Fruit fly (Drosophila melanogaster): ENCODE results near the gene GMF.

GMF gene

DNA sequence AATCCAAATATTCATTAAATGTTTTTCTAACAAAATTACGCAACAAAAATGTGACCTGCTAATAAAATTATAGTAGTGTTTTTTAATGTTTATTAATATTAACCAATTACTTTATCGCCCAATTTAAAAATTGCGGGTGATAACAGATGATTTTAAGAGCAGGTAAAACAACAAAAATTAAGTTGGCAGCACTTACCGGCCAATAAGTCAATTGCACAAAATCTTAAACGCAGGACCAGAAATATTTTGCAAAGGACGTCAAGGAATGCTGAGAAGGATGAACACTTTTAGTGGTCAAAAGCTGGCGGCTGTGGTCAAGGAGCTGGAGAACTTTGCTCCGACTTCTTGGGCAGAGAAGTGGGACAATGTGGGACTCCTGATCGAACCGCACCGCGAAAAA, 24.1 kb upstream of the GMF start, which contains the start of gene CG4278:
CG4278 (plus strand) TSS at position 178 of the 400 bp plus-strand sequence.
- TF ChIP-seq E2f2 (GFP tag; IDR thresholded peaks at IDR 0.05) (peak; percentile 89), MBD-R2 (GFP tag; IDR thresholded peaks at IDR 0.05) (peak; percentile 81), CG2875 (GFP tag; optimal IDR thresholded peaks at IDR 0.05) (no peak), trem (tag; optimal IDR thresholded peaks at IDR 0.05) (peak; percentile 99), CG10267 (tag; optimal IDR thresholded peaks at IDR 0.05) (peak; percentile 10), z (GFP tag; IDR thresholded peaks at IDR 0.05) (no peak), CG1603 (tag; optimal IDR thresholded peaks at IDR 0.05) (peak; percentile 42), CG17186 (GFP tag; optimal IDR thresholded peaks at IDR 0.05) (peak; percentile 2), Ets97D (GFP tag; optimal IDR thresholded peaks at IDR 0.05) (no peak), pzg (GFP tag; optimal IDR thresholded peaks at IDR 0.05) (peak; percentile 44), Gug (GFP tag; IDR thresholded peaks at IDR 0.05) (no peak), CG15479 (GFP tag; optimal IDR thresholded peaks at IDR 0.05) (peak; percentile 51), CG14710 (tag; optimal IDR thresholded peaks at IDR 0.05) (peak; percentile 29), Dp (GFP tag; optimal IDR thresholded peaks at IDR 0.05) (peak; percentile 87), Elba2 (GFP tag; optimal IDR thresholded peaks at IDR 0.05) (peak; percentile 95), crp (GFP tag; optimal IDR thresholded peaks at IDR 0.05) (peak; percentile 24 to 90), stwl (tag; optimal IDR thresholded peaks at IDR 0.05) (peak; percentile 45), MESR4 (GFP tag; optimal IDR thresholded peaks at IDR 0.05) (peak; percentile 25), CG30020 (tag; optimal IDR thresholded peaks at IDR 0.05) (peak; percentile 0), tll (GFP tag; optimal IDR thresholded peaks at IDR 0.05) (peak in 1 of 2 experiments; percentile 55), NfI (GFP tag; optimal IDR thresholded peaks at IDR 0.05) (no peak), BEAF-32 (GFP tag; optimal IDR thresholded peaks at IDR 0.05) (peak; percentile 13)

DNA sequence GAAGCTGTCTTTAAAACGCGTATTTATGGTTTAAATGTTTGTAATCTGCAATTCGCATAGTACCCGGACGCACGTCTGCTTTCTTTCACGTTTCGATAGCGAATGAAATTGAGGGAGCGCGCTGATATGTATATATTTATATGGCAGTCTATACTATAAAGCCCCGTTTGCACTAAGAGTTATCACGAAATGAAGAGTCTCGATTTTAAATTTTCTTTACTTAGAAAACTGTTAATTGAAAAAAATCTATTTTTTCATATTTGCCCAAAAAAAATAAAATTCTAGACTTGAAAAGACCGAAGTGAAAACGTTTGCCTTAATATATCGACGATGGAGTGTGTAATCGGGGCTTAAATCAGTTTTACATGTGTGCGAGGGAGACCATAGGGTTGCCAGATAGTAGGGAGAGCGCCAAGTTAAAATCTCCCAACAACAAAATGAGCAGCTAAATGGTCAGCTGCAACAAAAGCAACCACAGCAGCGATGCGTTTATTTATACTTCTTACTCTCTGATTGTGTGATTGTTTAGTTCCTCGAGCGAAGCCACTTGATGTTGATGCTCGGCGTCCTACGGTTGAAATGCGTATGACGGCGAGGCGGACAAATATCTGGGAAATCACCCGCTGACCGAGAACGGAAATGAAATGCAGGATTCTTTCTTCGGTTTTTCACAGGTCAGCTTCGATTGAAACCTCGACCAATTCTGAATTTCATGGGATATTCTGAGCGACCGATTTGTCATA, 22.9 kb upstream of the GMF start, which contains the start of gene cact:
cact (minus strand) TSS at position 693 of the 743 bp plus-strand sequence.
- TF ChIP-seq Rx (GFP tag; IDR thresholded peaks at IDR 0.05) (peak; percentile 85), CG6689 (GFP tag; IDR thresholded peaks at IDR 0.05) (peak; percentile 89), CG6272 (GFP tag; IDR thresholded peaks at IDR 0.05) (peak; percentile 88), Nf-YB (GFP tag; optimal IDR thresholded peaks at IDR 0.05) (peak; percentile 82), kah (GFP tag; optimal IDR thresholded peaks at IDR 0.05) (peak; percentile 53), CG10543 (GFP tag; optimal IDR thresholded peaks at IDR 0.05) (peak; percentile 92), CG9609 (GFP tag; optimal IDR thresholded peaks at IDR 0.05) (peak; percentile 94), CG4617 (GFP tag; optimal IDR thresholded peaks at IDR 0.05; ENCODE audit: borderline replicate concordance) (peak; percentile 41), sim (GFP tag; IDR thresholded peaks at IDR 0.05) (peak; percentile 76), trh (GFP tag; optimal IDR thresholded peaks at IDR 0.05) (peak; percentile 86), CG7987 (GFP tag; optimal IDR thresholded peaks at IDR 0.05) (peak; percentile 62), disco-r (GFP tag; optimal IDR thresholded peaks at IDR 0.05) (peak; percentile 92), Scr (GFP tag; IDR thresholded peaks at IDR 0.05; ENCODE audit: partially characterized antibody) (peak; percentile 69), CG9932 (GFP tag; IDR thresholded peaks at IDR 0.05) (peak; percentile 94), Sry-δ (GFP tag; optimal IDR thresholded peaks at IDR 0.05) (peak; percentile 80), CG18476 (GFP tag; optimal IDR thresholded peaks at IDR 0.05) (peak; percentile 88), CG9876 (GFP tag; optimal IDR thresholded peaks at IDR 0.05) (peak; percentile 89), CG10209 (GFP tag; optimal IDR thresholded peaks at IDR 0.05) (peak; percentile 91), CG8388 (GFP tag; optimal IDR thresholded peaks at IDR 0.05) (peak; percentile 93), BEAF-32 (GFP tag; optimal IDR thresholded peaks at IDR 0.05) (peak; percentile 70), tup (GFP tag; optimal IDR thresholded peaks at IDR 0.05) (peak; percentile 89), CG4424 (GFP tag; optimal IDR thresholded peaks at IDR 0.05) (peak; percentile 92), Rfx (GFP tag; IDR thresholded peaks at IDR 0.05) (peak; percentile 93), sima (GFP tag; optimal IDR thresholded peaks at IDR 0.05) (peak; percentile 70), psq (GFP tag; optimal IDR thresholded peaks at IDR 0.05) (peak; percentile 72), CG13296 (GFP tag; optimal IDR thresholded peaks at IDR 0.05) (peak; percentile 85), Trl (optimal IDR thresholded peaks at IDR 0.05) (peak; percentile 79 to 84), Trl (GFP tag; optimal IDR thresholded peaks at IDR 0.05) (peak; percentile 97)

All from whole organism, embryonic.